Fruit fly (Drosophila melanogaster) whole organism, prepupa: Measurements from ENCODE around the gene Girdin.
A peak's percentile ranks its signal among the peaks of the same experiment; 100 is the strongest.

Experiments
- Blimp-1 ChIP-seq: fragments of 200-800 bp; sonication (Bioruptor generic); optimal IDR thresholded peaks from 3 replicates; lab custom pipeline; 2017; ENCODE audit warnings: missing biosample characterization, missing genetic modification characterization, mild to moderate bottlenecking, moderate library complexity, missing genetic modification reagents
- CG10669 ChIP-seq: fragments of 200-800 bp; sonication (Bioruptor generic); optimal IDR thresholded peaks from 3 replicates; lab custom pipeline; 2018; ENCODE audit warnings: missing biosample characterization, mild to moderate bottlenecking, missing genetic modification characterization, moderate library complexity
- CG11762 ChIP-seq: fragments of 200-800 bp; sonication (Bioruptor generic); optimal IDR thresholded peaks from 3 replicates; lab custom pipeline; 2016; ENCODE audit warnings: missing biosample characterization, missing genetic modification characterization; ENCODE audit not compliant: insufficient read depth
- CG16779 ChIP-seq: fragments of 200-800 bp; sonication (Bioruptor generic); optimal IDR thresholded peaks from 3 replicates; lab custom pipeline; 2017; ENCODE audit warnings: missing biosample characterization, mild to moderate bottlenecking, missing genetic modification characterization
- CG3032 ChIP-seq: fragments of 200-800 bp; optimal IDR thresholded peaks from 2 replicates; lab custom pipeline; 2019; ENCODE audit warnings: missing biosample characterization, mild to moderate bottlenecking, missing genetic modification characterization, moderate library complexity
- CG32006 ChIP-seq: fragments of 200-800 bp; sonication (Bioruptor generic); optimal IDR thresholded peaks from 3 replicates; lab custom pipeline; 2017; ENCODE audit warnings: missing biosample characterization, mild to moderate bottlenecking, missing genetic modification characterization
- CG34406 ChIP-seq: fragments of 200-800 bp; sonication (Bioruptor generic); optimal IDR thresholded peaks from 3 replicates; lab custom pipeline; 2016; ENCODE audit warnings: missing biosample characterization, missing genetic modification characterization
- CG3919 ChIP-seq: fragments of 200-800 bp; sonication (Bioruptor generic); optimal IDR thresholded peaks from 3 replicates; lab custom pipeline; 2016; ENCODE audit warnings: missing biosample characterization, missing genetic modification characterization
- CG6792 ChIP-seq: fragments of 200-800 bp; sonication (Bioruptor generic); optimal IDR thresholded peaks from 3 replicates; lab custom pipeline; 2016; ENCODE audit warnings: missing biosample characterization, missing genetic modification characterization
- CG6808 ChIP-seq: fragments of 200-800 bp; sonication (Bioruptor generic); optimal IDR thresholded peaks from 3 replicates; lab custom pipeline; 2017; ENCODE audit warnings: missing biosample characterization, missing genetic modification characterization, mild to moderate bottlenecking, moderate library complexity, missing genetic modification reagents
- CG6854 ChIP-seq: fragments of 200-800 bp; sonication (Bioruptor generic); optimal IDR thresholded peaks from 2 replicates; lab custom pipeline; 2017; ENCODE audit warnings: missing biosample characterization, mild to moderate bottlenecking, missing genetic modification characterization
- CG7368 ChIP-seq: fragments of 200-800 bp; sonication (Bioruptor generic); optimal IDR thresholded peaks from 3 replicates; lab custom pipeline; 2016; ENCODE audit warnings: missing biosample characterization, missing genetic modification characterization
- CG8119 ChIP-seq: fragments of 200-800 bp; sonication (Bioruptor generic); IDR thresholded peaks from 3 replicates; pipeline ENCODE4 v1.3.6; 2022; ENCODE audit warnings: missing biosample characterization, missing genetic modification characterization
- CG8632 ChIP-seq: fragments of 200-800 bp; sonication (Bioruptor generic); optimal IDR thresholded peaks from 3 replicates; lab custom pipeline; 2016; ENCODE audit warnings: missing biosample characterization, missing genetic modification characterization
- CG9139 ChIP-seq: fragments of 200-800 bp; sonication (Bioruptor generic); optimal IDR thresholded peaks from 3 replicates; lab custom pipeline; 2017; ENCODE audit warnings: missing biosample characterization, mild to moderate bottlenecking, missing genetic modification characterization
- Eip75B ChIP-seq: fragments of 200-800 bp; sonication (Bioruptor generic); optimal IDR thresholded peaks from 3 replicates; lab custom pipeline; 2016; ENCODE audit warnings: missing biosample characterization, missing genetic modification characterization
- Eip78C ChIP-seq: fragments of 200-800 bp; sonication (Bioruptor generic); peaks from one replicate; lab custom pipeline; 2016; ENCODE audit warnings: missing biosample characterization, missing genetic modification characterization
- Ets21C ChIP-seq: fragments of 200-800 bp; sonication (Bioruptor generic); optimal IDR thresholded peaks from 3 replicates; lab custom pipeline; 2016; ENCODE audit warnings: missing biosample characterization, missing genetic modification characterization
- Ets96B ChIP-seq: fragments of 200-800 bp; optimal IDR thresholded peaks from 2 replicates; lab custom pipeline; 2019; ENCODE audit warnings: missing biosample characterization, mild to moderate bottlenecking, missing genetic modification characterization, moderate library complexity
- Hr38 ChIP-seq: sonication (Bioruptor generic); optimal IDR thresholded peaks from 2 replicates; lab custom pipeline; 2016; ENCODE audit warnings: missing biosample characterization, missing genetic modification characterization
- Hr4 ChIP-seq: fragments of 200-800 bp; sonication (Bioruptor generic); optimal IDR thresholded peaks from 3 replicates; lab custom pipeline; 2016; ENCODE audit warnings: missing biosample characterization, missing genetic modification characterization
- Lpt ChIP-seq: fragments of 200-800 bp; sonication (Bioruptor generic); optimal IDR thresholded peaks from 3 replicates; lab custom pipeline; 2016; ENCODE audit warnings: missing biosample characterization, missing genetic modification characterization
- Met ChIP-seq: fragments of 200-800 bp; sonication (Bioruptor generic); optimal IDR thresholded peaks from 3 replicates; lab custom pipeline; 2016; ENCODE audit warnings: missing biosample characterization, missing genetic modification characterization
- Sox102F ChIP-seq: fragments of 200-800 bp; sonication (Bioruptor generic); optimal IDR thresholded peaks from 2 replicates; lab custom pipeline; 2016; ENCODE audit warnings: missing biosample characterization, mild to moderate bottlenecking, missing genetic modification characterization
- acj6 ChIP-seq: fragments of 200-800 bp; sonication (Bioruptor generic); optimal IDR thresholded peaks from 3 replicates; lab custom pipeline; 2016; ENCODE audit warnings: missing biosample characterization, missing genetic modification characterization
- cyc ChIP-seq: fragments of 200-800 bp; sonication (Bioruptor generic); optimal IDR thresholded peaks from 3 replicates; lab custom pipeline; 2016; ENCODE audit warnings: missing biosample characterization, missing genetic modification characterization
- dsx ChIP-seq: fragments of 200-800 bp; optimal IDR thresholded peaks from 3 replicates; lab custom pipeline; 2019; ENCODE audit warnings: missing biosample characterization, mild to moderate bottlenecking, missing genetic modification characterization, moderate library complexity; ENCODE audit not compliant: poor library complexity, severe bottlenecking
- eg ChIP-seq: fragments of 200-800 bp; sonication (Bioruptor generic); IDR thresholded peaks from 3 replicates; pipeline ENCODE4 v1.3.6; 2022; ENCODE audit warnings: missing biosample characterization, missing genetic modification characterization
- esn ChIP-seq: fragments of 200-800 bp; sonication (Bioruptor generic); optimal IDR thresholded peaks from 2 replicates; lab custom pipeline; 2016; ENCODE audit warnings: missing biosample characterization, mild to moderate bottlenecking, missing genetic modification characterization, moderate library complexity
- fd85E ChIP-seq: fragments of 200-800 bp; sonication (Bioruptor generic); optimal IDR thresholded peaks from 3 replicates; lab custom pipeline; 2016; ENCODE audit warnings: missing biosample characterization, missing genetic modification characterization
- lz ChIP-seq: fragments of 200-800 bp; sonication (Bioruptor generic); optimal IDR thresholded peaks from 3 replicates; lab custom pipeline; 2016; ENCODE audit warnings: missing biosample characterization, missing genetic modification characterization
- net ChIP-seq: fragments of 200-800 bp; sonication (Bioruptor generic); optimal IDR thresholded peaks from 3 replicates; lab custom pipeline; 2016; ENCODE audit warnings: missing biosample characterization, missing genetic modification characterization
- pdm3 ChIP-seq: fragments of 200-800 bp; sonication (Bioruptor generic); optimal IDR thresholded peaks from 3 replicates; lab custom pipeline; 2016; ENCODE audit warnings: missing biosample characterization, missing genetic modification characterization
- svp ChIP-seq: fragments of 200-800 bp; sonication (Bioruptor generic); peaks from one replicate; lab custom pipeline; 2016; ENCODE audit warnings: missing biosample characterization, missing genetic modification characterization
- topi ChIP-seq: fragments of 200-800 bp; sonication (Bioruptor generic); optimal IDR thresholded peaks from 3 replicates; lab custom pipeline; 2016; ENCODE audit warnings: missing biosample characterization, missing genetic modification characterization

The Girdin gene

DNA sequence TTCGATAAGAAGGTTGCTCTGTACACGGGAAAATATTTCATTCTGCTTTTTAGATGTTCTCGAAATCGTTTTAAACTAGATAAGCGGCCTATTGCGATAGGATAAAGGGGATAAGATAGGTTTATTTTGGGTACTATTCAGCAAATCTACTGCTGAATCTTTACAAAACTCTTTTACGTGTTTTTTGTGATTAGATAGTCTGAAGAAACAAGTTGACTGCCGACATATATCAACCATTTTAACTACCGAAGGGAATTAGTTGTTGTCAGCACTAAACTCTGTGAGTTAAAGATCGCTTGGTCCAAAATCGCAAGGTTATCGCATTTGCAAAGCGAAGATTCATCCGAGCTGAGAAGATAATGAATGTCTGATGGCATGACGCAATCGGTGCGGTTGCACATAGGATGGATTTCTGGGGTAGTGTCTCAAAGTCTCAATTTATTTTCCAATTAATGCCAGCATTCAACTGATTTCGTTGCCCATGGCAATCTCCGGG lies 12.5 kb upstream of the Girdin start, which contains the start of gene Asciz:
Gene Asciz, minus strand, starts transcription at position 51 of the 496 bp plus-strand sequence.
- TF ChIP-seq pdm3 (GFP tag; lab: Kevin White, UChicago) (no peak), svp (peak; percentile 92)

DNA sequence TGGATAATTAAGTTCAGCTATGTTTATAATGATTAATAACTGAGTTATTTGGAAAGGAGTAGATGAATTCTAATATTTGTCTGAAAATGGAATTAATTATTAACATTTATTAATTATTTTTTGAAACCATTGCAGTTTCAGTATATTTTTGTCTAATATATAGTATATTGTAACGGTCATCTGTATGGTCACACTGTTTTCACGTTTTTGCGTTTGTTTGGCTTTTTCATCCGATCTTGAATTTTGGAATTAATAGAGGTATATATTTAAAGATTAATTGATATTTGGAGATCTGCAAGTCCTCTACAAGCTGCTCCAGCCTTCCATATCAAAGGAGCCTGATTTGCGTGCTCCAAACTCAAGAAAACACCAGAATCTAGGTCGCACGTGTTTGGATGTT lies 9.6 kb upstream of the Girdin start, which contains the start of the genes CG32278 and CG32281:
Gene CG32278, plus strand, starts transcription at position 180 of the 400 bp plus-strand sequence.
Gene CG32281, plus strand, starts transcription at position 269 of the 400 bp plus-strand sequence.
- TF ChIP-seq Eip78C (no peak), Blimp-1 (no peak), Hr4 (GFP tag; lab: Kevin White, UChicago) (no peak), CG10669 (GFP tag; lab: Kevin White, UChicago) (no peak), Lpt (GFP tag; lab: Kevin White, UChicago) (no peak), topi (GFP tag; lab: Kevin White, UChicago) (no peak), eg (no peak), cyc (no peak), esn (GFP tag; lab: Kevin White, UChicago) (no peak), CG11762 (GFP tag; lab: Kevin White, UChicago) (no peak), Sox102F (no peak), Ets96B (no peak), svp (no peak)
- TF ChIP-seq, all 60 proteins: peak for 0

DNA sequence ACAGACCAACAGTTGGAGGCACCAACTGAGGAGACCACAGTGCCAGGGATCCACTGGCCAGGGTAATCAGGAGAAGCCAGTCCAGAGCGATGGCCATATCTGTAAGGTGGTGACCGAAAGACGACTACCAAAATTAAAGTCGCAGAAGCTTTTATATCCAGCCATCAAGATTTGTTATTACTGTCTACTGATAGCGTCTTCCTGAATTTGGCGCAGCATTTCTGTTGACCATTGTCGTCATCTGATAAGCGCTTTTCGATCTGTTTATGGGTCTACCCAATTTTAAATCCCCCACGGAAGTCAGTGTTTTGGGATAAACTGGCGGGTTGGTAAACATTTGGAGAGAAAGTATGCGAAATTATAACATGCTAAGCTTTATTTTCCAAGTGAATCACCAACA lies 6.3 kb upstream of the Girdin start, which contains the start of gene CG14963:
Gene CG14963, minus strand, starts transcription at position 101 of the 400 bp plus-strand sequence.
- TF ChIP-seq net (no peak), CG16779 (tag; lab: Kevin White, UChicago) (no peak), CG6792 (no peak), svp (no peak), Hr4 (GFP tag; lab: Kevin White, UChicago) (no peak), CG8632 (GFP tag; lab: Kevin White, UChicago) (no peak), pdm3 (GFP tag; lab: Kevin White, UChicago) (no peak), fd85E (GFP tag; lab: Kevin White, UChicago) (no peak), dsx (GFP tag; lab: Kevin White, UChicago) (no peak), CG32006 (no peak), Ets21C (GFP tag; lab: Kevin White, UChicago) (no peak), CG6808 (GFP tag; lab: Kevin White, UChicago) (no peak), CG3919 (GFP tag; lab: Kevin White, UChicago) (no peak), Met (no peak), CG6854 (GFP tag; lab: Kevin White, UChicago) (no peak), lz (GFP tag; lab: Kevin White, UChicago) (no peak), Eip78C (no peak)

DNA sequence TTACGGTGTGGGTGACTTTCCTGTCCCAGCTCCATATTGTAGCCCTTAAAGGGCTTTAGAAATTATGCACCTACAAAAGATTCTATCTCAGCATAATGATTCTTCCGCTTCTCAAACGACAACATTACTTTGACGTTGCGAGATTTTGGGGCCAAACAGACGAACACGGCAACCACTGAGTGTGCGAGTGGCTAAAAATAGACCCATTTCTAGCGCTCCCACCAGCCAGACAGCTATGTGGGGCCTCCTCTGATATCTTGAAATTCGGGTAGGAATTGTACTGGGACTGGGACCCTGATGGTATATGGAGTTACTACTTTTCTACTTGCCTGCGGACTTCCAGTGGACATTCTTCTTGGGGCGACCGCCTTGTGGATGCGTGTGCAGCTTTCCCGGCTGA lies 858 bp upstream of the Girdin start:
- TF ChIP-seq dsx (GFP tag; lab: Kevin White, UChicago) = no peak
- TF ChIP-seq CG10669 (GFP tag; lab: Kevin White, UChicago) = no peak
- no peak for TF ChIP-seq Eip78C
- TF ChIP-seq CG9139 (GFP tag; lab: Kevin White, UChicago) = no peak
- no peak for TF ChIP-seq CG8632 (GFP tag; lab: Kevin White, UChicago)
- no peak for TF ChIP-seq CG8119 (GFP tag; lab: Robert Waterston, UW)
- no peak for TF ChIP-seq Eip75B
- TF ChIP-seq CG3032 (tag; lab: Kevin White, UChicago) = no peak
- no peak for TF ChIP-seq Hr38 (GFP tag; lab: Kevin White, UChicago)
- TF ChIP-seq acj6 = no peak
- no peak for TF ChIP-seq CG7368 (GFP tag; lab: Kevin White, UChicago)
- TF ChIP-seq CG34406 (GFP tag; lab: Kevin White, UChicago) = no peak
